Worm (Caenorhabditis elegans): ENCODE results near the gene Y48A6B.9.

DNA sequence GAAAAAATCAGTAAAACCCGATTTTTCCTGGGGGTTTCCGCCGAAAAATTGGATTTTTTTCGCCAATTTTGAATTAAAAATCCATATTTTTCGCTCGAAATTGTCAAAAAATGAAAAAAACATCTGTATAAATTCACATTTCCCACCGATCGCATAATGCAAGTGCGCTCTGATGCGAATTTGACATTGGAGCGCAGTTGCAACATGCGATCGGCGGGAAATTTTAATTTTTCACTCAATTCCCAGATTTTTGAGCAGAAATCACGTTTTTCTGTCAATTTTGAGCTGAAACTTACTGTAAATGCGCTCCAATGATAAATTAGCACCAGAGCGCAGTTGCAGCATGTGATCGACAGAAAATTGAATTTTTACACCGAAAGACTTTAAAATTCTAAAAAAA lies 31.6 kb downstream of the Y48A6B.9 start:
- TF ChIP-seq Y105C5A.15 (GFP tag; IDR thresholded peaks at IDR 0.05) = no peak
- TF ChIP-seq set-16 (GFP tag; IDR thresholded peaks at IDR 0.05) = no peak
- TF ChIP-seq lin-39 (tag; optimal IDR thresholded peaks at IDR 0.05) = no peak
